Worm (Caenorhabditis elegans) whole organism, L2 larva: ENCODE measurements around the gene R10E4.1.

Experiments
- C34F6.9 ChIP-seq: fragments of 150-350 bp; optimal IDR thresholded peaks from 2 replicates; lab custom pipeline; 2014; ENCODE audit warnings: missing biosample characterization, missing genetic modification characterization
- F13H6.1 ChIP-seq: sonication (generic microtip); optimal IDR thresholded peaks from 2 replicates; lab custom pipeline; 2016; ENCODE audit warnings: missing genetic modification characterization, missing compliant biosample characterization
- R02D3.7 ChIP-seq: fragments of 150-350 bp; optimal IDR thresholded peaks from 2 replicates; lab custom pipeline; 2014; ENCODE audit warnings: missing biosample characterization, missing genetic modification characterization
- Y55F3AM.14 ChIP-seq: fragments of 200-800 bp; sonication (Bioruptor generic); optimal IDR thresholded peaks from 2 replicates; lab custom pipeline; 2018; ENCODE audit warnings: mild to moderate bottlenecking, missing genetic modification characterization, missing compliant biosample characterization
- ZK546.5 ChIP-seq: sonication (generic microtip); optimal IDR thresholded peaks from 2 replicates; lab custom pipeline; 2017; ENCODE audit warnings: missing biosample characterization, missing genetic modification characterization
- alr-1 ChIP-seq: fragments of 150-350 bp; optimal IDR thresholded peaks from 2 replicates; lab custom pipeline; 2014; ENCODE audit warnings: missing biosample characterization, missing genetic modification characterization
- aly-2 ChIP-seq: fragments of 150-350 bp; optimal IDR thresholded peaks from 2 replicates; lab custom pipeline; 2014; ENCODE audit warnings: missing biosample characterization, missing genetic modification characterization
- ceh-16 ChIP-seq: fragments of 150-350 bp; optimal IDR thresholded peaks from 2 replicates; lab custom pipeline; 2014; ENCODE audit warnings: missing biosample characterization, missing genetic modification characterization
- ceh-82 ChIP-seq: fragments of 150-350 bp; optimal IDR thresholded peaks from 2 replicates; lab custom pipeline; 2014; ENCODE audit warnings: missing biosample characterization, missing genetic modification characterization
- crh-2 ChIP-seq: sonication (generic microtip); optimal IDR thresholded peaks from 2 replicates; lab custom pipeline; 2017; ENCODE audit warnings: missing biosample characterization, missing genetic modification characterization
- egl-27 ChIP-seq: sonication (generic microtip); optimal IDR thresholded peaks from 3 replicates; lab custom pipeline; 2017; ENCODE audit warnings: missing biosample characterization, missing genetic modification reagents, missing genetic modification characterization
- elt-1 ChIP-seq: fragments of 150-350 bp; optimal IDR thresholded peaks from 2 replicates; lab custom pipeline; 2014; ENCODE audit warnings: missing biosample characterization, missing genetic modification characterization
- fos-1 ChIP-seq: fragments of 150-350 bp; optimal IDR thresholded peaks from 2 replicates; lab custom pipeline; 2014; ENCODE audit warnings: missing biosample characterization, missing genetic modification characterization
- gmeb-1 ChIP-seq: fragments of 150-350 bp; optimal IDR thresholded peaks from 2 replicates; lab custom pipeline; 2014; ENCODE audit warnings: missing biosample characterization, missing genetic modification characterization
- lin-13 ChIP-seq: fragments of 150-350 bp; optimal IDR thresholded peaks from 2 replicates; lab custom pipeline; 2014; ENCODE audit warnings: missing biosample characterization, missing genetic modification reagents, missing genetic modification characterization
- lsy-2 ChIP-seq, 2 experiments: fragments of 150-350 bp in 1 of 2; sonication (generic microtip) in 1 of 2; optimal IDR thresholded peaks; 2 replicates each; lab custom pipeline; 2014 to 2017; ENCODE audit warnings: missing biosample characterization in 2 of 2, missing genetic modification characterization in 2 of 2
- mab-5 ChIP-seq: fragments of 150-350 bp; optimal IDR thresholded peaks from 2 replicates; lab custom pipeline; 2014; ENCODE audit warnings: missing biosample characterization, missing genetic modification characterization
- mbf-1 ChIP-seq: sonication (generic microtip); optimal IDR thresholded peaks from 2 replicates; lab custom pipeline; 2017; ENCODE audit warnings: missing biosample characterization, missing genetic modification characterization
- mdl-1 ChIP-seq, 2 experiments: fragments of 150-350 bp in 1 of 2; sonication (generic microtip) in 1 of 2; optimal IDR thresholded peaks; 2 replicates each; lab custom pipeline; 2017; ENCODE audit warnings: missing biosample characterization in 2 of 2, missing genetic modification characterization in 2 of 2
- nhr-10 ChIP-seq: sonication (generic microtip); optimal IDR thresholded peaks from 2 replicates; lab custom pipeline; 2017; ENCODE audit warnings: missing biosample characterization, missing genetic modification characterization
- nhr-11 ChIP-seq: fragments of 150-350 bp; optimal IDR thresholded peaks from 2 replicates; lab custom pipeline; 2014; ENCODE audit warnings: missing biosample characterization, missing genetic modification characterization
- nhr-12 ChIP-seq: fragments of 150-350 bp; optimal IDR thresholded peaks from 2 replicates; lab custom pipeline; 2014; ENCODE audit warnings: missing biosample characterization, missing genetic modification characterization
- nhr-129 ChIP-seq: fragments of 150-350 bp; optimal IDR thresholded peaks from 2 replicates; lab custom pipeline; 2014; ENCODE audit warnings: missing biosample characterization, missing genetic modification characterization
- nhr-21 ChIP-seq: fragments of 150-350 bp; optimal IDR thresholded peaks from 2 replicates; lab custom pipeline; 2014; ENCODE audit warnings: missing biosample characterization, missing genetic modification characterization
- nhr-23 ChIP-seq: fragments of 150-350 bp; optimal IDR thresholded peaks from 2 replicates; lab custom pipeline; 2014; ENCODE audit warnings: missing biosample characterization, missing genetic modification reagents, missing genetic modification characterization
- nhr-237 ChIP-seq: fragments of 150-350 bp; optimal IDR thresholded peaks from 2 replicates; lab custom pipeline; 2014; ENCODE audit warnings: missing biosample characterization, missing genetic modification characterization
- nhr-25 ChIP-seq: fragments of 150-350 bp; sonication (generic microtip); optimal IDR thresholded peaks from 3 replicates; lab custom pipeline; 2014; ENCODE audit warnings: missing biosample characterization, missing genetic modification characterization
- nhr-6 ChIP-seq: fragments of 150-350 bp; optimal IDR thresholded peaks from 2 replicates; lab custom pipeline; 2014; ENCODE audit warnings: missing biosample characterization, missing genetic modification characterization
- nhr-77 ChIP-seq: fragments of 150-350 bp; optimal IDR thresholded peaks from 2 replicates; lab custom pipeline; 2014; ENCODE audit warnings: missing biosample characterization, missing genetic modification characterization
- peb-1 ChIP-seq: fragments of 150-350 bp; optimal IDR thresholded peaks from 2 replicates; lab custom pipeline; 2014; ENCODE audit warnings: missing biosample characterization, missing genetic modification characterization
- skn-1 ChIP-seq: sonication (generic microtip); optimal IDR thresholded peaks from 2 replicates; lab custom pipeline; 2017; ENCODE audit warnings: missing biosample characterization, missing genetic modification characterization
- sma-3 ChIP-seq: sonication (generic microtip); optimal IDR thresholded peaks from 2 replicates; lab custom pipeline; 2016; ENCODE audit warnings: missing genetic modification reagents, missing genetic modification characterization, missing compliant biosample characterization
- sma-9 ChIP-seq, 2 experiments: fragments of 150-350 bp in 1 of 2; sonication (generic microtip) in 1 of 2; optimal IDR thresholded peaks; 2 replicates each; lab custom pipeline; 2014 to 2016; ENCODE audit warnings: missing genetic modification characterization in 2 of 2, mild to moderate bottlenecking in 1 of 2, missing biosample characterization in 1 of 2, missing compliant biosample characterization in 1 of 2, missing genetic modification reagents in 1 of 2, moderate library complexity in 1 of 2
- unc-39 ChIP-seq: fragments of 150-350 bp; optimal IDR thresholded peaks from 2 replicates; lab custom pipeline; 2014; ENCODE audit warnings: missing biosample characterization, missing genetic modification characterization
- unc-62 ChIP-seq: fragments of 150-350 bp; optimal IDR thresholded peaks from 2 replicates; lab custom pipeline; 2014; ENCODE audit warnings: missing biosample characterization, missing genetic modification reagents, missing genetic modification characterization
- zag-1 ChIP-seq: fragments of 150-350 bp; optimal IDR thresholded peaks from 2 replicates; lab custom pipeline; 2014; ENCODE audit warnings: missing biosample characterization, missing genetic modification characterization
- ztf-1 ChIP-seq: fragments of 200-800 bp; sonication (Bioruptor generic); conservative IDR thresholded peaks from 2 replicates; pipeline ENCODE4 v1.3.6; 2022; ENCODE audit warnings: missing genetic modification characterization, missing compliant biosample characterization
- ztf-11 ChIP-seq: sonication (generic microtip); optimal IDR thresholded peaks from 2 replicates; lab custom pipeline; 2017; ENCODE audit warnings: missing biosample characterization, missing genetic modification characterization

Gene R10E4.1

DNA sequence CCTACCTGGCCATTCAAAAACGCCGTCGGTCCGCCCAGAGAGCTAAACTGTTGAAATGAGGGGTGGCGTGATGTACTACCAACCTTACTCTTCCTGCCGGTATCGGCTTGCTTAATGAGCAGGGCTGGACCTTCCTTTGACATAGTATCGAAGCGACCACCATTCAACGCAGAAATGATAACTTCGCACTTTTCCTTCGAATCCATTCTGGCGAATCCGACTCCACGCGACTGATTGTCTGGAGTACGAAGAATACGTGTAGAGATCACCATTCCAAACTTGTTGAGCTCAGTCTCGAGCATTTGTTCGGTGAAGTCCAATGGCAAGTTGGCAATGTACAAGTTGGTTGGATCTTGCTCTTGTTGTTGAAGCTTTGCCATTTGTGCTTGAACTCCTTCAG, 8.7 kb downstream of the R10E4.1 start:
- TF ChIP-seq peb-1 (tag; lab: Kevin White, UChicago), result no peak
- no peak for TF ChIP-seq lin-13 (GFP tag; lab: Kevin White, UChicago)
- no peak for TF ChIP-seq gmeb-1 (tag; lab: Kevin White, UChicago)
- no peak for TF ChIP-seq skn-1 (tag; lab: Kevin White, UChicago)
- no peak for TF ChIP-seq crh-2 (tag; lab: Kevin White, UChicago)
- no peak for TF ChIP-seq zag-1 (tag; lab: Kevin White, UChicago)
- TF ChIP-seq egl-27 (tag; lab: Kevin White, UChicago), result no peak
- TF ChIP-seq elt-1 (tag; lab: Kevin White, UChicago), result no peak
- TF ChIP-seq C34F6.9 (tag; lab: Kevin White, UChicago), result no peak
- no peak for TF ChIP-seq mbf-1 (tag; lab: Kevin White, UChicago)
- no peak for TF ChIP-seq aly-2
- no peak for TF ChIP-seq nhr-6
- TF ChIP-seq fos-1 (tag; lab: Kevin White, UChicago), result no peak
- TF ChIP-seq nhr-23 (tag; lab: Kevin White, UChicago), result no peak

DNA sequence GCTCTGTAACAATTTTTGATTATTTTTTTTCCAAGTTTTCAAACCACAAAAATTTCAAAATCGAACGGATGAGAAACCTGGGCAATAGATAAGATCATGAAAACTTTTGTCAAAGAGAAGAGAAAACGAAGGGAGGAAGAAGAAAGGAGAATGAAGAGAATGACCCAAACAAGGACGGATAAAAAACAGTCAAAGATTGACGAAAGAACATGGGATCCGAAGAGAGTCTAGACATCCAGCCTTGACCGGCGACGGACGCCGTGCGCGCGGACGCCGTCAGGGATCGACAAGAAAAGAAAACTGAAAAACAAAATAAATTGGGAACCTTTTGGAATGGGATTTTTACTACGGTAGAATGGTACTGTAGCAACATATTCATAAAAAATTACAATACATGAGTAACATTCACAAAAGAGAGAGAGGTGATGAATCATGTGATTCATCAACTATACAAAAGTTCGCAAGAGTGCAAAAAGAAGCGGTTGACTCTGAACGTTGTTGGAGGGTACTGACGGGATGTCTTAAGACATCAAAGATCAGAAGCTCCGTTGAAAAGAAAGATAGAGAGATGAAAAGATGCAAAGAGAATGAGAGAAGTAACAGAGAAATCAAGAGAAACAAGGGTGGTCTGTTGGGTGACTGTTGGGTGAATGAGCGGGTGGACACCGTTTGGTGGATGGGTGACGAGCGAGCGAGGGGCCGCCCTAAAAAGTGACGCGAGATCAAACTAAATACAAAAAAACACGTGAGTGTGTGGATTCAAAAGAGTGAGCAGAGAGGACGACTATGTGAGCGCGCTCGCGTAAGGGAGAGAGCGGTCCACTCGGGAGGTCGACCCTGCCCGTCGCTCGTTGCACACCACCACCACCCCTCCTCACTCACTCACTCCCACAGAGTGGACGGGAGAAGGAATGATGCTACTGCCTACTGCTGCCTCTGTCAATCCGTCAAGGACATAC, 11.0 kb downstream of the R10E4.1 start, which contains the start of gene sup-26:
sup-26 (minus strand) TSS at position 10 of the 959 bp plus-strand sequence.
- TF ChIP-seq nhr-12 (tag; lab: Kevin White, UChicago) (no peak), nhr-21 (peak; percentile 19), nhr-77 (tag; lab: Kevin White, UChicago) (no peak), sma-9 (GFP tag; optimal IDR thresholded peaks at IDR 0.05; lab: Kevin White, UChicago) (peak; percentile 25), sma-9 (tag; optimal IDR thresholded peaks at IDR 0.05; lab: Kevin White, UChicago) (no peak), ztf-1 (no peak), ceh-16 (tag; lab: Kevin White, UChicago) (peak; percentile 67), nhr-11 (tag; lab: Kevin White, UChicago) (no peak), gmeb-1 (tag; lab: Kevin White, UChicago) (no peak), mbf-1 (tag; lab: Kevin White, UChicago) (no peak), unc-39 (tag; lab: Kevin White, UChicago) (no peak), nhr-237 (tag; lab: Kevin White, UChicago) (no peak), egl-27 (tag; lab: Kevin White, UChicago) (no peak), nhr-129 (tag; lab: Kevin White, UChicago) (peak; percentile 62), F13H6.1 (tag; lab: Kevin White, UChicago) (peak; percentile 62), lin-13 (GFP tag; lab: Kevin White, UChicago) (peak; percentile 41), mdl-1 (tag; optimal IDR thresholded peaks at IDR 0.05; lab: Kevin White, UChicago) (no peak), nhr-25 (tag; lab: Kevin White, UChicago) (peak; percentile 20), aly-2 (no peak), unc-62 (GFP tag; lab: Kevin White, UChicago) (no peak), zag-1 (tag; lab: Kevin White, UChicago) (no peak), C34F6.9 (tag; lab: Kevin White, UChicago) (no peak), Y55F3AM.14 (no peak), skn-1 (tag; lab: Kevin White, UChicago) (no peak), ztf-11 (tag; lab: Kevin White, UChicago) (no peak), ZK546.5 (no peak), nhr-23 (tag; lab: Kevin White, UChicago) (no peak), lsy-2 (tag; optimal IDR thresholded peaks at IDR 0.05; lab: Kevin White, UChicago) (peak in 1 of 2 experiments; percentile 18), nhr-10 (no peak), fos-1 (tag; lab: Kevin White, UChicago) (peak; percentile 17), mab-5 (tag; lab: Kevin White, UChicago) (no peak), elt-1 (tag; lab: Kevin White, UChicago) (no peak), ceh-82 (no peak), alr-1 (tag; lab: Kevin White, UChicago) (no peak), R02D3.7 (tag; lab: Kevin White, UChicago) (no peak), sma-3 (GFP tag; lab: Kevin White, UChicago) (no peak)
